Worm (Caenorhabditis elegans): ENCODE results near the gene F29G9.1.

Gene F29G9.1

DNA sequence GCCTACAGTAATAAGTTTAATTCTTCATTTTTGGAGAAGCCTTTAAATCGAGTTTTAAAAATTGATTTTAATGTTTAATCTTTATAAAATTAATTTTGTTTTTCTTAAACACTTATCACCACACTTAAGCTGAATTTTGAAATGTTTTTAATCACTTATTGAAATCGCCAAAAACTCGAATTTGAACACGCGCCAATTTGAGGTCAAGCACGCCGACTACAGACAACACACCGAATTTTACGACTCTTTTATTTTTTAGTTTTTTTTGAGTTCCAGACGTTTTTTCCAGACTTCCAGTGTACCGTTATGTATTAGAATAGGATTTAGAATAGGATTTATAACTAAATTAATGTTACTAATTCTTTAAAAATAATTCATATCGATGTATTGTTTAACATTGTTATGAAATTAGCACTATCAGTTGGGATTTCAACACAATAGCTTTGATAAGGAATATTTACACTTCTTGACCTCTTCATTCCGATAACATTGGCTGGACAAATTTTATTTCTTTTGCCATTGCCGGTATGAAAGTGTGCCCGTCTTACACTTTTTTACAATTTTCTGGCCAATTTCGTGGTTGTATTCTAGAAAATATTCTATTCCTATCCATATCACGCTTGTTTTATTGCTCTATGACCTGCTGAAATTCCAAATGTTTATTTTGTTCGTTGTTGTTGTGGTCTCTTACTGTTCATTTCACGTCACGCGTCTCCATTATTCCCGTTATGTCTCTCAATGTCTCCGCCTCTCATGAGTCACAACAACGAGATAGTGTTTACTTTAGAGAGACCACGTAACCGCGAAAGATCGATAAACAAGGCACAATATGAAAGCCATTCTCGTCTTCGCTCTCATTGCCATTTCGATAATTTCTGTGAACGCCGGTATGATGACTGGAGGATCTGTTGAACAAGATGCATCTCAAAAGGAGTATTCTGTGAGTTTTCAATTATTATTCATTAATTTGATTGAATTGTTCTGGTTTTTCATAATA lies 4.7 kb downstream of the F29G9.1 start, which contains the start of gene cpi-2 (continued):
- TF ChIP-seq lin-13 (GFP tag; optimal IDR thresholded peaks at IDR 0.05) = no peak
- TF ChIP-seq lsy-2 (tag; optimal IDR thresholded peaks at IDR 0.05) = peak in 1 of 2 experiments; percentile 49
- no peak for TF ChIP-seq ceh-44 (GFP tag; IDR thresholded peaks at IDR 0.05)
- TF ChIP-seq dmd-8 (GFP tag; IDR thresholded peaks at IDR 0.05) = no peak
- no peak for TF ChIP-seq egl-43 (GFP tag; IDR thresholded peaks at IDR 0.05)
- TF ChIP-seq zfp-2 (tag; optimal IDR thresholded peaks at IDR 0.05) = no peak
- TF ChIP-seq madf-5 (GFP tag; IDR thresholded peaks at IDR 0.05) = no peak
- peak; percentile 54 for TF ChIP-seq mes-2 (tag; optimal IDR thresholded peaks at IDR 0.05; ENCODE audit: poor library complexity, severe bottlenecking)
- TF ChIP-seq pha-4 (GFP tag; IDR thresholded peaks at IDR 0.05) = no peak
- peak; percentile 67 for TF ChIP-seq pha-4 (tag; optimal IDR thresholded peaks at IDR 0.05)
- TF ChIP-seq ZK546.5 (tag; optimal IDR thresholded peaks at IDR 0.05) = no peak
- TF ChIP-seq lin-15B (tag; optimal IDR thresholded peaks at IDR 0.05) = no peak
- TF ChIP-seq dmd-6 (GFP tag; IDR thresholded peaks at IDR 0.05) = peak; percentile 47
- TF ChIP-seq pqm-1 (tag; optimal IDR thresholded peaks at IDR 0.05) = no peak
- TF ChIP-seq nhr-10 (tag; optimal IDR thresholded peaks at IDR 0.05) = no peak
- TF ChIP-seq rbr-2 (tag; optimal IDR thresholded peaks at IDR 0.05) = no peak
- TF ChIP-seq ztf-7 (tag; optimal IDR thresholded peaks at IDR 0.05) = peak; percentile 36
- TF ChIP-seq egl-27 (tag; optimal IDR thresholded peaks at IDR 0.05) = no peak
- TF ChIP-seq ceh-82 (tag; optimal IDR thresholded peaks at IDR 0.05) = no peak
- TF ChIP-seq ceh-28 (tag; optimal IDR thresholded peaks at IDR 0.05) = peak; percentile 67
- no peak for TF ChIP-seq R02D3.7 (tag; optimal IDR thresholded peaks at IDR 0.05)
- no peak for TF ChIP-seq daf-8 (GFP tag; IDR thresholded peaks at IDR 0.05)
- peak; percentile 67 for TF ChIP-seq nhr-6 (tag; optimal IDR thresholded peaks at IDR 0.05)
- TF ChIP-seq lin-29 (GFP tag; IDR thresholded peaks at IDR 0.05) = no peak
- TF ChIP-seq attf-4 (tag; optimal IDR thresholded peaks at IDR 0.05) = no peak

ce11 chrV:6044448-6044847 lies 5.5 kb downstream of the F29G9.1 start:
- TF ChIP-seq F26F4.8 (GFP tag; conservative IDR thresholded peaks at IDR 0.05) = no peak
- no peak for TF ChIP-seq lim-7 (GFP tag; IDR thresholded peaks at IDR 0.05)
- 0 out of 2 replicates have a peak, but pooled peaks have one; percentile 8 for TF ChIP-seq arid-1 (GFP tag; conservative IDR thresholded peaks at IDR 0.05)
- TF ChIP-seq lsy-2 (tag; optimal IDR thresholded peaks at IDR 0.05) = no peak
- no peak for TF ChIP-seq ceh-82 (tag; optimal IDR thresholded peaks at IDR 0.05)
- peak; percentile 39 for TF ChIP-seq dve-1 (tag; optimal IDR thresholded peaks at IDR 0.05; ENCODE audit: insufficient read depth)
- TF ChIP-seq T26A8.4 (GFP tag; IDR thresholded peaks at IDR 0.05) = no peak
- TF ChIP-seq F49E8.2 (tag; optimal IDR thresholded peaks at IDR 0.05; ENCODE audit: borderline replicate concordance) = no peak
- TF ChIP-seq zag-1 (tag; optimal IDR thresholded peaks at IDR 0.05) = no peak
- peak; percentile 11; the same call in 1 of the 2 replicates for TF ChIP-seq lin-38 (GFP tag; IDR thresholded peaks at IDR 0.05)
- no peak for TF ChIP-seq daf-16 (GFP tag; optimal IDR thresholded peaks at IDR 0.05)
- peak; percentile 81 for TF ChIP-seq daf-16 (tag; optimal IDR thresholded peaks at IDR 0.05)
- no peak for TF ChIP-seq rbr-2 (tag; optimal IDR thresholded peaks at IDR 0.05)
- no peak for TF ChIP-seq F44E2.7 (GFP tag; IDR thresholded peaks at IDR 0.05)
- TF ChIP-seq madf-9 (GFP tag; conservative IDR thresholded peaks at IDR 0.05) = no peak
- peak; percentile 65; the same call in 1 of the 2 replicates for TF ChIP-seq dmd-6 (GFP tag; IDR thresholded peaks at IDR 0.05)
- peak; percentile 17 for TF ChIP-seq sdz-12 (GFP tag; optimal IDR thresholded peaks at IDR 0.05)
- no peak for TF ChIP-seq egl-43 (GFP tag; IDR thresholded peaks at IDR 0.05)
- TF ChIP-seq Y48G9A.11 (GFP tag; IDR thresholded peaks at IDR 0.05) = no peak
